Fruit fly (Drosophila melanogaster): ENCODE data around the gene Tmem43.

Gene Tmem43

dm6 chr3L:7952978-7953377 is 38.1 kb upstream of the Tmem43 start (continued):
- peak; percentile 60 for TF ChIP-seq Sox100B (GFP tag; optimal IDR thresholded peaks at IDR 0.05)
- TF ChIP-seq ewg (GFP tag; optimal IDR thresholded peaks at IDR 0.05): no peak
- no peak for TF ChIP-seq slbo (GFP tag; IDR thresholded peaks at IDR 0.05)
- peak; percentile 39 for TF ChIP-seq tin (GFP tag; optimal IDR thresholded peaks at IDR 0.05)
- no peak for TF ChIP-seq ERR (GFP tag; optimal IDR thresholded peaks at IDR 0.05)
- TF ChIP-seq Elba2 (GFP tag; optimal IDR thresholded peaks at IDR 0.05): no peak
- no peak for TF ChIP-seq vfl (GFP tag; optimal IDR thresholded peaks at IDR 0.05)
- no peak for TF ChIP-seq pnt (GFP tag; optimal IDR thresholded peaks at IDR 0.05)
- peak; percentile 84 for TF ChIP-seq sens (GFP tag)
- TF ChIP-seq stc (GFP tag; IDR thresholded peaks at IDR 0.05): no peak
- TF ChIP-seq pfk (GFP tag; optimal IDR thresholded peaks at IDR 0.05): no peak
- no peak for TF ChIP-seq CG3847 (GFP tag; IDR thresholded peaks at IDR 0.05)
- no peak for TF ChIP-seq CG12071 (GFP tag; optimal IDR thresholded peaks at IDR 0.05)
- TF ChIP-seq CG12744 (GFP tag; optimal IDR thresholded peaks at IDR 0.05): no peak
- no peak for TF ChIP-seq Abd-B (GFP tag; optimal IDR thresholded peaks at IDR 0.05)
- TF ChIP-seq chm (GFP tag; IDR thresholded peaks at IDR 0.05): no peak
- peak; percentile 37 for TF ChIP-seq CG10267 (tag; optimal IDR thresholded peaks at IDR 0.05)
- TF ChIP-seq Doc2 (GFP tag; IDR thresholded peaks at IDR 0.05): no peak
- TF ChIP-seq cwo (GFP tag; optimal IDR thresholded peaks at IDR 0.05): no peak
- TF ChIP-seq salm (tag; optimal IDR thresholded peaks at IDR 0.05): no peak
- TF ChIP-seq Sox102F (GFP tag; optimal IDR thresholded peaks at IDR 0.05): no peak
- no peak for TF ChIP-seq zfh1 (GFP tag; IDR thresholded peaks at IDR 0.05)
- no peak for TF ChIP-seq CG7963 (GFP tag; IDR thresholded peaks at IDR 0.05; ENCODE audit: partially characterized antibody)
- TF ChIP-seq onecut (GFP tag; IDR thresholded peaks at IDR 0.05): no peak
- TF ChIP-seq CG11696 (GFP tag; IDR thresholded peaks at IDR 0.05): no peak
- peak; percentile 60 for TF ChIP-seq CG31441 (GFP tag; IDR thresholded peaks at IDR 0.05)
- TF ChIP-seq mld (GFP tag; IDR thresholded peaks at IDR 0.05; ENCODE audit: partially characterized antibody): no peak
- TF ChIP-seq Ssrp (tag; optimal IDR thresholded peaks at IDR 0.05): peak; percentile 41
- TF ChIP-seq CG2678 (tag; optimal IDR thresholded peaks at IDR 0.05): peak; percentile 50
- no peak for TF ChIP-seq Scr (GFP tag; IDR thresholded peaks at IDR 0.05; ENCODE audit: partially characterized antibody)
- no peak for TF ChIP-seq CG13296 (GFP tag; optimal IDR thresholded peaks at IDR 0.05)
- no peak for TF ChIP-seq CG17359 (tag; optimal IDR thresholded peaks at IDR 0.05)
- no peak for TF ChIP-seq gsb (GFP tag; IDR thresholded peaks at IDR 0.05)
- TF ChIP-seq trh (GFP tag; optimal IDR thresholded peaks at IDR 0.05): no peak
- TF ChIP-seq org-1 (GFP tag; optimal IDR thresholded peaks at IDR 0.05): no peak
- no peak for TF ChIP-seq Optix (GFP tag; IDR thresholded peaks at IDR 0.05)
- no peak for TF ChIP-seq CG2199 (GFP tag; IDR thresholded peaks at IDR 0.05)
- TF ChIP-seq CG6175 (GFP tag; IDR thresholded peaks at IDR 0.05): no peak
- TF ChIP-seq Aef1 (GFP tag; IDR thresholded peaks at IDR 0.05): no peak
- no peak for TF ChIP-seq Bteb2 (GFP tag; optimal IDR thresholded peaks at IDR 0.05)
- TF ChIP-seq Dll (GFP tag; IDR thresholded peaks at IDR 0.05; ENCODE audit: partially characterized antibody): no peak
- TF ChIP-seq tio (GFP tag; optimal IDR thresholded peaks at IDR 0.05): no peak
- no peak for TF ChIP-seq B-H2 (GFP tag; optimal IDR thresholded peaks at IDR 0.05)
- no peak for TF ChIP-seq chinmo (GFP tag; IDR thresholded peaks at IDR 0.05; ENCODE audit: partially characterized antibody)
- TF ChIP-seq Ptx1 (GFP tag; IDR thresholded peaks at IDR 0.05): no peak
- TF ChIP-seq CG18262 (tag; optimal IDR thresholded peaks at IDR 0.05): peak; percentile 76
- no peak for TF ChIP-seq Atf-2 (GFP tag; optimal IDR thresholded peaks at IDR 0.05)
- no peak for TF ChIP-seq pita (GFP tag; optimal IDR thresholded peaks at IDR 0.05)
- no peak for TF ChIP-seq BtbVII (GFP tag; optimal IDR thresholded peaks at IDR 0.05)
- no peak for TF ChIP-seq CG18764 (GFP tag; optimal IDR thresholded peaks at IDR 0.05)
- TF ChIP-seq pan (optimal IDR thresholded peaks at IDR 0.05): no peak
- no peak for TF ChIP-seq pan (GFP tag; optimal IDR thresholded peaks at IDR 0.05 in 1 of 2, IDR thresholded peaks at IDR 0.05 in 1 of 2)
- TF ChIP-seq CG7372 (GFP tag; IDR thresholded peaks at IDR 0.05): no peak
